Worm (Caenorhabditis elegans) whole organism, late embryonic: ENCODE data around the gene T10G3.3.

Source experiments
- C08G9.2 ChIP-seq: sonication (generic microtip); optimal IDR thresholded peaks from 2 replicates; lab custom pipeline; 2016; ENCODE audit warnings: mild to moderate bottlenecking, missing genetic modification characterization, moderate library complexity, missing compliant biosample characterization
- C38D4.7 ChIP-seq: fragments of 200-800 bp; sonication (Bioruptor generic); optimal IDR thresholded peaks from 2 replicates; lab custom pipeline; 2018; ENCODE audit warnings: mild to moderate bottlenecking, missing genetic modification characterization, moderate library complexity, missing compliant biosample characterization
- K09A11.1 ChIP-seq: sonication (generic microtip); optimal IDR thresholded peaks from 2 replicates; lab custom pipeline; 2017; ENCODE audit warnings: antibody characterized with exemption, mild to moderate bottlenecking, missing genetic modification characterization, missing compliant biosample characterization; ENCODE audit not compliant: insufficient read depth
- T23F11.4 ChIP-seq: fragments of 200-800 bp; sonication (Bioruptor generic); optimal IDR thresholded peaks from 2 replicates; lab custom pipeline; 2018; ENCODE audit warnings: mild to moderate bottlenecking, missing genetic modification characterization, missing compliant biosample characterization
- Y22D7AL.16 ChIP-seq: sonication (generic microtip); optimal IDR thresholded peaks from 2 replicates; lab custom pipeline; 2016; ENCODE audit warnings: missing genetic modification characterization, missing compliant biosample characterization
- ahr-1 ChIP-seq: sonication (generic microtip); optimal IDR thresholded peaks from 2 replicates; lab custom pipeline; 2016; ENCODE audit warnings: missing genetic modification characterization, missing compliant biosample characterization
- ama-1 ChIP-seq: fragments of 150-350 bp; optimal IDR thresholded peaks from 2 replicates; lab custom pipeline; 2014
- ceh-14 ChIP-seq: sonication (generic microtip); optimal IDR thresholded peaks from 2 replicates; lab custom pipeline; 2016; ENCODE audit warnings: missing genotype, missing genetic modification characterization, missing compliant biosample characterization
- ceh-18 ChIP-seq: sonication (generic microtip); optimal IDR thresholded peaks from 2 replicates; lab custom pipeline; 2016; ENCODE audit warnings: missing genetic modification characterization, missing compliant biosample characterization
- ceh-19 ChIP-seq: fragments of 200-800 bp; sonication (Bioruptor generic); optimal IDR thresholded peaks from 2 replicates; lab custom pipeline; 2018; ENCODE audit warnings: mild to moderate bottlenecking, missing genetic modification characterization, missing compliant biosample characterization
- ceh-2 ChIP-seq: sonication (generic microtip); optimal IDR thresholded peaks from 2 replicates; lab custom pipeline; 2016; ENCODE audit warnings: missing genotype, missing genetic modification characterization, missing compliant biosample characterization
- ceh-24 ChIP-seq: sonication (generic microtip); optimal IDR thresholded peaks from 2 replicates; lab custom pipeline; 2016; ENCODE audit warnings: mild to moderate bottlenecking, missing genetic modification characterization, missing compliant biosample characterization
- ceh-31 ChIP-seq: sonication (generic microtip); optimal IDR thresholded peaks from 2 replicates; lab custom pipeline; 2016; ENCODE audit warnings: missing genetic modification characterization, missing compliant biosample characterization
- ceh-45 ChIP-seq: fragments of 200-800 bp; sonication (Bioruptor generic); IDR thresholded peaks from 2 replicates; pipeline ENCODE4 v1.3.6; 2022; ENCODE audit warnings: missing genetic modification reagents, missing genetic modification characterization, missing compliant biosample characterization
- ceh-6 ChIP-seq: fragments of 200-800 bp; sonication (Bioruptor generic); optimal IDR thresholded peaks from 2 replicates; lab custom pipeline; 2018; ENCODE audit warnings: mild to moderate bottlenecking, missing genetic modification characterization, missing compliant biosample characterization
- ceh-9 ChIP-seq: sonication (generic microtip); optimal IDR thresholded peaks from 2 replicates; lab custom pipeline; 2016; ENCODE audit warnings: mild to moderate bottlenecking, missing genetic modification characterization, inconsistent platforms, missing compliant biosample characterization
- dmd-4 ChIP-seq: sonication (generic microtip); optimal IDR thresholded peaks from 2 replicates; lab custom pipeline; 2016; ENCODE audit warnings: borderline replicate concordance, missing genetic modification characterization, missing compliant biosample characterization
- dve-1 ChIP-seq: sonication (generic microtip); optimal IDR thresholded peaks from 2 replicates; lab custom pipeline; 2017; ENCODE audit warnings: antibody characterized with exemption, mild to moderate bottlenecking, missing genetic modification characterization, missing compliant biosample characterization
- elt-2 ChIP-seq: sonication (generic microtip); optimal IDR thresholded peaks from 2 replicates; lab custom pipeline; 2016; ENCODE audit warnings: missing genetic modification reagents, missing genetic modification characterization, missing compliant biosample characterization
- elt-4 ChIP-seq: sonication (generic microtip); optimal IDR thresholded peaks from 2 replicates; lab custom pipeline; 2016; ENCODE audit warnings: missing genetic modification characterization, missing compliant biosample characterization
- ets-4 ChIP-seq: sonication (generic microtip); optimal IDR thresholded peaks from 2 replicates; lab custom pipeline; 2016; ENCODE audit warnings: missing genetic modification characterization, missing compliant biosample characterization
- fkh-10 ChIP-seq: fragments of 150-350 bp; optimal IDR thresholded peaks from 2 replicates; lab custom pipeline; 2014; ENCODE audit warnings: missing biosample characterization, missing genetic modification reagents, missing genetic modification characterization
- gmeb-2 ChIP-seq: sonication (generic microtip); optimal IDR thresholded peaks from 2 replicates; lab custom pipeline; 2016; ENCODE audit warnings: missing genetic modification characterization, inconsistent platforms, missing compliant biosample characterization
- hlh-15 ChIP-seq: sonication (generic microtip); optimal IDR thresholded peaks from 2 replicates; lab custom pipeline; 2016; ENCODE audit warnings: missing genetic modification characterization, missing compliant biosample characterization
- hlh-30 ChIP-seq: sonication (generic microtip); optimal IDR thresholded peaks from 2 replicates; lab custom pipeline; 2017; ENCODE audit warnings: antibody characterized with exemption, missing genetic modification characterization, missing compliant biosample characterization; ENCODE audit not compliant: insufficient read depth
- hlh-6 ChIP-seq: sonication (generic microtip); optimal IDR thresholded peaks from 2 replicates; lab custom pipeline; 2016; ENCODE audit warnings: missing genotype, missing genetic modification characterization, missing compliant biosample characterization
- hlh-8 ChIP-seq: sonication (generic microtip); optimal IDR thresholded peaks from 2 replicates; lab custom pipeline; 2016; ENCODE audit warnings: missing genotype, missing genetic modification characterization, missing compliant biosample characterization
- madf-2 ChIP-seq: sonication (generic microtip); optimal IDR thresholded peaks from 2 replicates; lab custom pipeline; 2017; ENCODE audit warnings: missing genetic modification characterization, missing compliant biosample characterization
- nfya-1 ChIP-seq: sonication (generic microtip); optimal IDR thresholded peaks from 2 replicates; lab custom pipeline; 2017; ENCODE audit warnings: missing genetic modification characterization, mild to moderate bottlenecking, missing compliant biosample characterization, antibody characterized with exemption, moderate library complexity
- nhr-11 ChIP-seq: fragments of 150-350 bp; optimal IDR thresholded peaks from 2 replicates; lab custom pipeline; 2014; ENCODE audit warnings: missing biosample characterization, missing genetic modification characterization
- npax-4 ChIP-seq: sonication (generic microtip); optimal IDR thresholded peaks from 2 replicates; lab custom pipeline; 2016; ENCODE audit warnings: missing genetic modification characterization, missing compliant biosample characterization
- odd-2 ChIP-seq: sonication (generic microtip); optimal IDR thresholded peaks from 2 replicates; lab custom pipeline; 2017; ENCODE audit warnings: antibody characterized with exemption, mild to moderate bottlenecking, missing genetic modification characterization, missing compliant biosample characterization
- pag-3 ChIP-seq: sonication (generic microtip); optimal IDR thresholded peaks from 2 replicates; lab custom pipeline; 2016; ENCODE audit warnings: missing compliant biosample characterization, missing genetic modification characterization, borderline replicate concordance
- pat-9 ChIP-seq: fragments of 200-800 bp; sonication (Bioruptor generic); optimal IDR thresholded peaks from 2 replicates; lab custom pipeline; 2018; ENCODE audit warnings: mild to moderate bottlenecking, missing genetic modification characterization, moderate library complexity, missing compliant biosample characterization
- pax-1 ChIP-seq: fragments of 150-350 bp; optimal IDR thresholded peaks from 2 replicates; lab custom pipeline; 2014; ENCODE audit warnings: missing biosample characterization, missing genetic modification characterization
- pha-2 ChIP-seq: sonication (generic microtip); optimal IDR thresholded peaks from 2 replicates; lab custom pipeline; 2017; ENCODE audit warnings: mild to moderate bottlenecking, missing genetic modification characterization, missing compliant biosample characterization
- pros-1 ChIP-seq: fragments of 150-350 bp; optimal IDR thresholded peaks from 2 replicates; lab custom pipeline; 2014; ENCODE audit warnings: missing biosample characterization, missing genetic modification reagents, missing genetic modification characterization
- rnt-1 ChIP-seq: sonication (generic microtip); optimal IDR thresholded peaks from 2 replicates; lab custom pipeline; 2016; ENCODE audit warnings: missing genetic modification characterization, missing compliant biosample characterization
- sdc-2 ChIP-seq: sonication (generic microtip); optimal IDR thresholded peaks from 2 replicates; lab custom pipeline; 2016; ENCODE audit warnings: missing genotype, missing genetic modification characterization, missing compliant biosample characterization
- sox-4 ChIP-seq: sonication (generic microtip); optimal IDR thresholded peaks from 2 replicates; lab custom pipeline; 2017; ENCODE audit warnings: mild to moderate bottlenecking, missing genetic modification characterization, inconsistent platforms, missing compliant biosample characterization
- syd-9 ChIP-seq: sonication (generic microtip); optimal IDR thresholded peaks from 2 replicates; lab custom pipeline; 2016; ENCODE audit warnings: mild to moderate bottlenecking, missing genetic modification characterization, moderate library complexity, missing compliant biosample characterization
- tbx-2 ChIP-seq: sonication (generic microtip); optimal IDR thresholded peaks from 2 replicates; lab custom pipeline; 2016; ENCODE audit warnings: missing genetic modification characterization, missing compliant biosample characterization
- ttx-3 ChIP-seq: sonication (generic microtip); optimal IDR thresholded peaks from 2 replicates; lab custom pipeline; 2016; ENCODE audit warnings: missing genetic modification reagents, missing genetic modification characterization, missing compliant biosample characterization
- unc-3 ChIP-seq, 2 experiments: fragments of 200-800 bp in 1 of 2; sonication (Bioruptor generic) in 1 of 2; sonication (generic microtip) in 1 of 2; conservative IDR thresholded peaks in 1 of 2; optimal IDR thresholded peaks in 1 of 2; 2 replicates each; pipeline versions ENCODE4 v1.3.6 to Lab custom; 2016 to 2022; ENCODE audit warnings: missing compliant biosample characterization in 2 of 2, missing genetic modification characterization in 2 of 2, missing genetic modification reagents in 1 of 2
- unc-42 ChIP-seq: sonication (generic microtip); optimal IDR thresholded peaks from 2 replicates; lab custom pipeline; 2016; ENCODE audit warnings: missing genotype, missing genetic modification characterization, missing compliant biosample characterization
- unc-86 ChIP-seq: sonication (generic microtip); optimal IDR thresholded peaks from 2 replicates; lab custom pipeline; 2016; ENCODE audit warnings: missing genetic modification characterization, missing compliant biosample characterization
- zip-5 ChIP-seq: sonication (generic microtip); optimal IDR thresholded peaks from 2 replicates; lab custom pipeline; 2016; ENCODE audit warnings: missing genetic modification characterization, missing compliant biosample characterization
- ztf-16 ChIP-seq: sonication (generic microtip); optimal IDR thresholded peaks from 2 replicates; lab custom pipeline; 2017; ENCODE audit warnings: missing genetic modification characterization, missing compliant biosample characterization

The T10G3.3 gene

DNA sequence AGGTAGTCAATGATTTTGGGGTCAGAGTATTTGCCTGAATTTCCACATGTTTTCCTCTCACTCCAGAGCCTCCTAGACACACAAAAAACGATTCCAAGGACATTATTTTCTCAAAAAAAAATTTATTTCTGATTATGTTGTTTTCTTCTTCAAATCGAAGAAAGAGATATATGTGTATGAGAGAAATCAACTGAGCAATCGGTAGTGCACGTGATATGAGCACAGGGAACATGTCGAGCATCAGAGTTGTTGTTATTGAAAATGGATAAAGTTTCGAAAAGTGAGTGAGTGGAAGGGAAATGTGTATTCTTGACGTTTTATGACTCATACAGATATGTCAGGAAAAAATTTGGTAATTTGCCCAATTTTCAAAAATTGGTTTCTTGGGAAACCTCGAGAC is 17.9 kb downstream of the T10G3.3 start:
- TF ChIP-seq nhr-11 (no peak), C08G9.2 (tag; lab: Kevin White, UChicago) (no peak), zip-5 (tag; lab: Kevin White, UChicago) (no peak), ceh-9 (tag; lab: Kevin White, UChicago) (no peak), elt-2 (tag; lab: Kevin White, UChicago) (no peak), hlh-8 (tag; lab: Kevin White, UChicago) (no peak), ama-1 (lab: Kevin White, UChicago) (no peak), unc-86 (no peak), dve-1 (tag; lab: Kevin White, UChicago) (no peak), fkh-10 (GFP tag; lab: Kevin White, UChicago) (no peak), pag-3 (tag; lab: Kevin White, UChicago) (no peak), tbx-2 (no peak), ztf-16 (tag; lab: Kevin White, UChicago) (no peak), syd-9 (tag; lab: Kevin White, UChicago) (no peak), hlh-6 (tag; lab: Kevin White, UChicago) (no peak), pha-2 (tag; lab: Kevin White, UChicago) (no peak), gmeb-2 (tag; lab: Kevin White, UChicago) (no peak)

DNA sequence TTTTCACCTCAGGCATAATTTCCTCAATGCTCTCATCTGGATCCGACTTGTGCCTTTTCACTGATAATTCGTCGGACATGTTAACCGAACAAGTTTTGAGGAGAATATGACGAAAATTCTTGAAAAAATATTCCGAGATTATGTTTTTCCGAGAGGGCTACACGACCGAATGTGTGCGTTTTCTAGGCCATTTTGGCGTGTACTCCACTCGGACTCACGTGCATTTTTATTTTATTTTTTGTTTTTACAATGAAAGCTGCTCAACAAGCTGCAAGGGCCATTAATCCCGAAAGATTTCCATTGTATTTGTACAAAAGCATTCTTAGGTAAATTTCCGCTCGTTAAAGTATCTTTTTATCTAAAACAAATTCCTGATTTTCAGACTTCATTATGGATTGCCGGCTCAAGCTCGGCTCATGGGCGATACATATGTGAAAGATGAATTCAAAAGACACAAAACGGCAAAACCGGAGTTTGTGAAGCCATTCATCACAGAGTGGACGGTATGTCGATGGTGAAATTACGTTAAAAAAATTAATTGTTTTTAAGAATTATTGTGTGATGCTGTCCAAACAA is 21.7 kb downstream of the T10G3.3 start, which contains the start of the genes F25H9.6 and F25H9.7:
F25H9.6 (minus strand) TSS at position 172 of the 576 bp plus-strand sequence.
F25H9.7 (plus strand) TSS at position 187 of the 576 bp plus-strand sequence.
- peak; percentile 54 for TF ChIP-seq ztf-16 (tag; lab: Kevin White, UChicago)
- peak; percentile 42 for TF ChIP-seq unc-42 (tag; lab: Kevin White, UChicago)
- peak; percentile 96 for TF ChIP-seq ets-4 (tag; lab: Kevin White, UChicago)
- no peak for TF ChIP-seq odd-2 (tag; lab: Kevin White, UChicago)
- TF ChIP-seq Y22D7AL.16 (tag; lab: Kevin White, UChicago), result no peak
- no peak for TF ChIP-seq C38D4.7
- no peak for TF ChIP-seq gmeb-2 (tag; lab: Kevin White, UChicago)
- TF ChIP-seq pat-9 (tag; lab: Kevin White, UChicago), result no peak
- TF ChIP-seq ceh-45 (GFP tag; lab: Robert Waterston, UW), result no peak
- peak; percentile 41 for TF ChIP-seq sdc-2 (tag; lab: Kevin White, UChicago)
- TF ChIP-seq hlh-15 (tag; lab: Kevin White, UChicago), result peak; percentile 71
- no peak for TF ChIP-seq ceh-19 (GFP tag; lab: Kevin White, UChicago)
- no peak for TF ChIP-seq fkh-10 (GFP tag; lab: Kevin White, UChicago)
- no peak for TF ChIP-seq madf-2 (tag; lab: Kevin White, UChicago)
- TF ChIP-seq pros-1 (tag; lab: Kevin White, UChicago), result no peak
- no peak for TF ChIP-seq ceh-6 (GFP tag; lab: Kevin White, UChicago)
- TF ChIP-seq rnt-1, result peak; percentile 88
- TF ChIP-seq ama-1 (lab: Kevin White, UChicago), result no peak
- no peak for TF ChIP-seq T23F11.4 (GFP tag; lab: Kevin White, UChicago)
- no peak for TF ChIP-seq unc-3 (GFP tag; conservative IDR thresholded peaks at IDR 0.05; lab: Robert Waterston, UW)
- no peak for TF ChIP-seq unc-3 (tag; optimal IDR thresholded peaks at IDR 0.05; lab: Kevin White, UChicago)
- TF ChIP-seq ceh-9 (tag; lab: Kevin White, UChicago), result no peak
- peak; percentile 27 for TF ChIP-seq dmd-4 (tag; lab: Kevin White, UChicago)
- peak; percentile 76 for TF ChIP-seq ceh-14 (tag; lab: Kevin White, UChicago)
- TF ChIP-seq K09A11.1 (tag; lab: Kevin White, UChicago), result no peak
- peak; percentile 98 for TF ChIP-seq ceh-31 (tag; lab: Kevin White, UChicago)
- peak; percentile 68 for TF ChIP-seq hlh-30
- peak; percentile 28 for TF ChIP-seq ttx-3 (tag; lab: Kevin White, UChicago)
- no peak for TF ChIP-seq pax-1
- TF ChIP-seq ahr-1 (tag; lab: Kevin White, UChicago), result peak; percentile 53
- peak; percentile 98 for TF ChIP-seq C08G9.2 (tag; lab: Kevin White, UChicago)
- TF ChIP-seq ceh-24 (tag; lab: Kevin White, UChicago), result no peak
- no peak for TF ChIP-seq pha-2 (tag; lab: Kevin White, UChicago)
- no peak for TF ChIP-seq npax-4
- TF ChIP-seq elt-4 (tag; lab: Kevin White, UChicago), result no peak
- no peak for TF ChIP-seq sox-4 (tag; lab: Kevin White, UChicago)
- TF ChIP-seq syd-9 (tag; lab: Kevin White, UChicago), result peak; percentile 7
- TF ChIP-seq ceh-2 (tag; lab: Kevin White, UChicago), result peak; percentile 97
- TF ChIP-seq ceh-18 (tag; lab: Kevin White, UChicago), result peak; percentile 33
- peak; percentile 91 for TF ChIP-seq zip-5 (tag; lab: Kevin White, UChicago)
- peak; percentile 12 for TF ChIP-seq nfya-1 (tag; lab: Kevin White, UChicago)
- TF ChIP-seq nhr-11, result no peak
